Worm (Caenorhabditis elegans) whole organism, L3 larva: ENCODE data around the gene moc-2.

Source experiments
- ama-1 ChIP-seq: fragments of 150-350 bp; optimal IDR thresholded peaks from 2 replicates; lab custom pipeline; 2018
- egl-27 ChIP-seq: sonication (generic microtip); optimal IDR thresholded peaks from 4 replicates; lab custom pipeline; 2017; ENCODE audit warnings: missing biosample characterization, missing genetic modification reagents, missing genetic modification characterization
- elt-3 ChIP-seq, 3 experiments: fragments of 150-350 bp in 1 of 3; sonication (generic microtip) in 2 of 3; optimal IDR thresholded peaks; 2 replicates in 2 of 3; 4 replicates in 1 of 3; lab custom pipeline; 2014 to 2017; ENCODE audit warnings: missing biosample characterization in 3 of 3, missing genetic modification characterization in 3 of 3
- fos-1 ChIP-seq: fragments of 150-350 bp; optimal IDR thresholded peaks from 2 replicates; lab custom pipeline; 2014; ENCODE audit warnings: missing biosample characterization, missing genetic modification characterization
- hmg-11 ChIP-seq: sonication (generic microtip); optimal IDR thresholded peaks from 2 replicates; lab custom pipeline; 2016; ENCODE audit warnings: missing genetic modification characterization, missing compliant biosample characterization
- jun-1 ChIP-seq: fragments of 150-350 bp; optimal IDR thresholded peaks from 2 replicates; lab custom pipeline; 2014; ENCODE audit warnings: missing biosample characterization, missing genetic modification reagents, missing genetic modification characterization
- nhr-76 ChIP-seq: fragments of 150-350 bp; sonication (generic microtip); optimal IDR thresholded peaks from 5 replicates; lab custom pipeline; 2014; ENCODE audit warnings: missing biosample characterization, missing genetic modification characterization
- nhr-77 ChIP-seq: fragments of 150-350 bp; optimal IDR thresholded peaks from 2 replicates; lab custom pipeline; 2014; ENCODE audit warnings: missing biosample characterization, missing genetic modification characterization
- tbx-2 ChIP-seq: sonication (generic microtip); optimal IDR thresholded peaks from 2 replicates; lab custom pipeline; 2016; ENCODE audit warnings: mild to moderate bottlenecking, missing genetic modification characterization, missing compliant biosample characterization
- unc-39 ChIP-seq: sonication (generic microtip); optimal IDR thresholded peaks from 4 replicates; lab custom pipeline; 2017; ENCODE audit warnings: missing biosample characterization, missing genetic modification characterization
- unc-62 ChIP-seq: fragments of 150-350 bp; sonication (generic microtip); optimal IDR thresholded peaks from 4 replicates; lab custom pipeline; 2014; ENCODE audit warnings: missing biosample characterization, missing genetic modification reagents, missing genetic modification characterization

DNA sequence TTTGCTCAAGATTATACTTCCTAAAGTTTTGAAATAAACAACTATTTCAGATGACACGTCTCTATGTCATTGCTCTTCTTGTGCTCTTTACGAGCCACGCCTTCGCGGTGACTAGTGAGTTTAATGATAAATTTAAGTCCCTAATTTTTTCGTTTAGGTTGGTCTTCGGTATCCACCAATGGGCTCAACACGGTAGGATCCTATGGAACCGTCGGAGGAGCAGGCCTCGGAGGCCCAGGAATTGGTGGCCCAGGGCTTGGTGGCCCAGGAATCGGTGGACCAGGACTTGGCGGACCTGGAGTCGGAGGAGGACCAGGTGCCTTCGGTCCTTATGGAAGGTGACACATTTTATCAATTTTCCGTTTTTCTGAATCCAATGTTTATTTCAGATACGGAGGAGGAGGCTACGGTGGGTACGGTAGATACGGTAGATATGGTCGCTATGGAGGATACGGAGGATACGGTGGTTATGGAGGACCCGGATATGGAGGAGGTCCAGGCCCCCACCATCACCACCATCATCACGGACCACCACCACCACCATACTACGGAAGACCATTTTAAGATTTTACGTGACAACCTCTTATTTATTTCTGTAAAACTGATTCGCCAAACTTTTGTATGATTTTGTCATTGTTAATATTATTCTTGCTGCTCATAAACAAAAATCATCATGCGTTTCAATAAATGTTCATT, 16.6 kb upstream of the moc-2 start, which contains the start of the genes F46E10.2 and F46E10.18:
- TF ChIP-seq unc-62 (no peak), egl-27 (tag; lab: Kevin White, UChicago) (no peak), nhr-76 (tag; lab: Kevin White, UChicago) (no peak), unc-39 (tag; lab: Kevin White, UChicago) (no peak), jun-1 (no peak), fos-1 (no peak), elt-3 (tag; optimal IDR thresholded peaks at IDR 0.05; lab: Kevin White, UChicago) (no peak), tbx-2 (tag; lab: Kevin White, UChicago) (no peak), hmg-11 (no peak), ama-1 (lab: Kevin White, UChicago) (no peak), nhr-77 (tag; lab: Kevin White, UChicago) (no peak)
